Fruit fly (Drosophila melanogaster) whole organism: ENCODE data around the gene gNacalpha.
A peak's percentile ranks its signal among the peaks of the same experiment; 100 is the strongest.

Source experiments
- CG8478 ChIP-seq: fragments of >200 bp; optimal IDR thresholded peaks from 2 replicates; lab custom pipeline; 2018; ENCODE audit warnings: inconsistent platforms
- Dll ChIP-seq: fragments of >200 bp; optimal IDR thresholded peaks from 2 replicates; lab custom pipeline; 2017
- EcR ChIP-seq, 2 experiments: fragments of >200 bp; optimal IDR thresholded peaks; 2 replicates each; lab custom pipeline; 2017; ENCODE audit warnings: missing biosample characterization in 2 of 2, missing genetic modification characterization in 2 of 2, missing genetic modification reagents in 2 of 2
- pan ChIP-seq: fragments of >200 bp; optimal IDR thresholded peaks from 2 replicates; lab custom pipeline; 2017
- psq ChIP-seq: fragments of >200 bp; optimal IDR thresholded peaks from 2 replicates; lab custom pipeline; 2017
- usp ChIP-seq: fragments of >200 bp; optimal IDR thresholded peaks from 2 replicates; lab custom pipeline; 2017; ENCODE audit warnings: missing biosample characterization, missing genetic modification characterization, mixed read lengths

- TF ChIP-seq psq (lab: Kevin White, UChicago) (no peak), pan (lab: Kevin White, UChicago) (no peak), EcR (GFP tag; optimal IDR thresholded peaks at IDR 0.05; lab: Kevin White, UChicago) (no peak), CG8478 (lab: Kevin White, UChicago) (peak; percentile 40), usp (GFP tag; lab: Kevin White, UChicago) (no peak), Dll (lab: Kevin White, UChicago) (no peak)
These were observed 40.0 kb downstream of the gNacalpha start for dm6 chr2L:1077053-1077452.
